Fruit fly (Drosophila melanogaster): ENCODE data around the gene Hrb98DE.

dm6 chr3R:28628696-28629095 lies 29.1 kb downstream of the Hrb98DE start:
- no peak for TF ChIP-seq ttk (optimal IDR thresholded peaks at IDR 0.05)
- TF ChIP-seq h (optimal IDR thresholded peaks at IDR 0.05) = no peak
- TF ChIP-seq Sin3A (optimal IDR thresholded peaks at IDR 0.05) = no peak
